Fruit fly (Drosophila melanogaster) whole organism, prepupa: ENCODE data around the gene RpS25.
A peak's percentile ranks its signal among the peaks of the same experiment; 100 is the strongest.

ENCODE experiments used
- Blimp-1 ChIP-seq: fragments of 200-800 bp; sonication (Bioruptor generic); optimal IDR thresholded peaks from 3 replicates; lab custom pipeline; 2017; ENCODE audit warnings: missing biosample characterization, missing genetic modification characterization, mild to moderate bottlenecking, moderate library complexity, missing genetic modification reagents
- CG10631 ChIP-seq: fragments of 200-800 bp; sonication (Bioruptor generic); optimal IDR thresholded peaks from 2 replicates; lab custom pipeline; 2016; ENCODE audit warnings: missing biosample characterization, missing genetic modification characterization
- CG11762 ChIP-seq: fragments of 200-800 bp; sonication (Bioruptor generic); optimal IDR thresholded peaks from 3 replicates; lab custom pipeline; 2016; ENCODE audit warnings: missing biosample characterization, missing genetic modification characterization; ENCODE audit not compliant: insufficient read depth
- CG1621 ChIP-seq: fragments of 200-800 bp; sonication (Bioruptor generic); optimal IDR thresholded peaks from 3 replicates; lab custom pipeline; 2018; ENCODE audit warnings: missing biosample characterization, mild to moderate bottlenecking, missing genetic modification characterization
- CG3032 ChIP-seq: fragments of 200-800 bp; optimal IDR thresholded peaks from 2 replicates; lab custom pipeline; 2019; ENCODE audit warnings: missing biosample characterization, mild to moderate bottlenecking, missing genetic modification characterization, moderate library complexity
- CG34406 ChIP-seq: fragments of 200-800 bp; sonication (Bioruptor generic); optimal IDR thresholded peaks from 3 replicates; lab custom pipeline; 2016; ENCODE audit warnings: missing biosample characterization, missing genetic modification characterization
- CG3919 ChIP-seq: fragments of 200-800 bp; sonication (Bioruptor generic); optimal IDR thresholded peaks from 3 replicates; lab custom pipeline; 2016; ENCODE audit warnings: missing biosample characterization, missing genetic modification characterization
- CG4318 ChIP-seq: fragments of 200-800 bp; sonication (Bioruptor generic); optimal IDR thresholded peaks from 3 replicates; lab custom pipeline; 2017; ENCODE audit warnings: missing biosample characterization, mild to moderate bottlenecking, missing genetic modification characterization
- CG6163 ChIP-seq: fragments of 200-800 bp; sonication (Bioruptor generic); IDR thresholded peaks from 3 replicates; pipeline ENCODE4 v1.3.6; 2022; ENCODE audit warnings: missing biosample characterization, missing genetic modification characterization
- CG6276 ChIP-seq: fragments of 200-800 bp; sonication (Bioruptor generic); optimal IDR thresholded peaks from 2 replicates; lab custom pipeline; 2017; ENCODE audit warnings: missing biosample characterization, mild to moderate bottlenecking, missing genetic modification characterization
- CG6854 ChIP-seq: fragments of 200-800 bp; sonication (Bioruptor generic); optimal IDR thresholded peaks from 2 replicates; lab custom pipeline; 2017; ENCODE audit warnings: missing biosample characterization, mild to moderate bottlenecking, missing genetic modification characterization
- CG8119 ChIP-seq: fragments of 200-800 bp; sonication (Bioruptor generic); IDR thresholded peaks from 3 replicates; pipeline ENCODE4 v1.3.6; 2022; ENCODE audit warnings: missing biosample characterization, missing genetic modification characterization
- CG8319 ChIP-seq: fragments of 200-800 bp; sonication (Bioruptor generic); optimal IDR thresholded peaks from 3 replicates; lab custom pipeline; 2016; ENCODE audit warnings: missing biosample characterization, missing genetic modification characterization
- CG8632 ChIP-seq: fragments of 200-800 bp; sonication (Bioruptor generic); optimal IDR thresholded peaks from 3 replicates; lab custom pipeline; 2016; ENCODE audit warnings: missing biosample characterization, missing genetic modification characterization
- CG9139 ChIP-seq: fragments of 200-800 bp; sonication (Bioruptor generic); optimal IDR thresholded peaks from 3 replicates; lab custom pipeline; 2017; ENCODE audit warnings: missing biosample characterization, mild to moderate bottlenecking, missing genetic modification characterization
- Eip75B ChIP-seq: fragments of 200-800 bp; sonication (Bioruptor generic); optimal IDR thresholded peaks from 3 replicates; lab custom pipeline; 2016; ENCODE audit warnings: missing biosample characterization, missing genetic modification characterization
- Eip78C ChIP-seq: fragments of 200-800 bp; sonication (Bioruptor generic); peaks from one replicate; lab custom pipeline; 2016; ENCODE audit warnings: missing biosample characterization, missing genetic modification characterization
- Ets21C ChIP-seq: fragments of 200-800 bp; sonication (Bioruptor generic); optimal IDR thresholded peaks from 3 replicates; lab custom pipeline; 2016; ENCODE audit warnings: missing biosample characterization, missing genetic modification characterization
- Ets96B ChIP-seq: fragments of 200-800 bp; optimal IDR thresholded peaks from 2 replicates; lab custom pipeline; 2019; ENCODE audit warnings: missing biosample characterization, mild to moderate bottlenecking, missing genetic modification characterization, moderate library complexity
- Gug ChIP-seq: fragments of 200-800 bp; sonication (Bioruptor generic); IDR thresholded peaks from 2 replicates; pipeline ENCODE4 v1.3.6; 2022; ENCODE audit warnings: missing biosample characterization, missing genetic modification characterization
- Hr38 ChIP-seq: sonication (Bioruptor generic); optimal IDR thresholded peaks from 2 replicates; lab custom pipeline; 2016; ENCODE audit warnings: missing biosample characterization, missing genetic modification characterization
- Hr4 ChIP-seq: fragments of 200-800 bp; sonication (Bioruptor generic); optimal IDR thresholded peaks from 3 replicates; lab custom pipeline; 2016; ENCODE audit warnings: missing biosample characterization, missing genetic modification characterization
- Lpt ChIP-seq: fragments of 200-800 bp; sonication (Bioruptor generic); optimal IDR thresholded peaks from 3 replicates; lab custom pipeline; 2016; ENCODE audit warnings: missing biosample characterization, missing genetic modification characterization
- Met ChIP-seq: fragments of 200-800 bp; sonication (Bioruptor generic); optimal IDR thresholded peaks from 3 replicates; lab custom pipeline; 2016; ENCODE audit warnings: missing biosample characterization, missing genetic modification characterization
- Smox ChIP-seq: fragments of 200-800 bp; sonication (Bioruptor generic); optimal IDR thresholded peaks from 3 replicates; lab custom pipeline; 2016; ENCODE audit warnings: missing biosample characterization, missing genetic modification characterization
- Sox14 ChIP-seq: fragments of 200-800 bp; sonication (Bioruptor generic); optimal IDR thresholded peaks from 3 replicates; lab custom pipeline; 2016; ENCODE audit warnings: missing biosample characterization, missing genetic modification characterization
- Sox15 ChIP-seq: fragments of 200-800 bp; sonication (Bioruptor generic); optimal IDR thresholded peaks from 3 replicates; lab custom pipeline; 2016; ENCODE audit warnings: missing biosample characterization, missing genetic modification characterization
- acj6 ChIP-seq: fragments of 200-800 bp; sonication (Bioruptor generic); optimal IDR thresholded peaks from 3 replicates; lab custom pipeline; 2016; ENCODE audit warnings: missing biosample characterization, missing genetic modification characterization
- cyc ChIP-seq: fragments of 200-800 bp; sonication (Bioruptor generic); optimal IDR thresholded peaks from 3 replicates; lab custom pipeline; 2016; ENCODE audit warnings: missing biosample characterization, missing genetic modification characterization
- dac ChIP-seq: fragments of 200-800 bp; sonication (Bioruptor generic); optimal IDR thresholded peaks from 2 replicates; lab custom pipeline; 2017; ENCODE audit warnings: missing biosample characterization, mild to moderate bottlenecking, missing genetic modification characterization
- dsx ChIP-seq: fragments of 200-800 bp; optimal IDR thresholded peaks from 3 replicates; lab custom pipeline; 2019; ENCODE audit warnings: missing biosample characterization, mild to moderate bottlenecking, missing genetic modification characterization, moderate library complexity; ENCODE audit not compliant: poor library complexity, severe bottlenecking
- eg ChIP-seq: fragments of 200-800 bp; sonication (Bioruptor generic); IDR thresholded peaks from 3 replicates; pipeline ENCODE4 v1.3.6; 2022; ENCODE audit warnings: missing biosample characterization, missing genetic modification characterization
- esn ChIP-seq: fragments of 200-800 bp; sonication (Bioruptor generic); optimal IDR thresholded peaks from 2 replicates; lab custom pipeline; 2016; ENCODE audit warnings: missing biosample characterization, mild to moderate bottlenecking, missing genetic modification characterization, moderate library complexity
- fd59A ChIP-seq: fragments of 200-800 bp; sonication (Bioruptor generic); optimal IDR thresholded peaks from 2 replicates; lab custom pipeline; 2017; ENCODE audit warnings: missing biosample characterization, mild to moderate bottlenecking, missing genetic modification characterization, missing genetic modification reagents
- fkh ChIP-seq: fragments of 200-800 bp; sonication (Bioruptor generic); optimal IDR thresholded peaks from 3 replicates; lab custom pipeline; 2017; ENCODE audit warnings: missing biosample characterization, mild to moderate bottlenecking, missing genetic modification characterization, moderate library complexity
- net ChIP-seq: fragments of 200-800 bp; sonication (Bioruptor generic); optimal IDR thresholded peaks from 3 replicates; lab custom pipeline; 2016; ENCODE audit warnings: missing biosample characterization, missing genetic modification characterization
- salr ChIP-seq, 2 experiments: fragments of 200-800 bp; sonication (Bioruptor generic); optimal IDR thresholded peaks; 3 replicates each; lab custom pipeline; 2016 to 2018; ENCODE audit warnings: missing biosample characterization in 2 of 2, missing genetic modification characterization in 2 of 2, mild to moderate bottlenecking in 1 of 2
- spab ChIP-seq: fragments of 200-800 bp; sonication (Bioruptor generic); optimal IDR thresholded peaks from 2 replicates; lab custom pipeline; 2017; ENCODE audit warnings: missing biosample characterization, mild to moderate bottlenecking, missing genetic modification characterization, missing genetic modification reagents
- svp ChIP-seq: fragments of 200-800 bp; sonication (Bioruptor generic); peaks from one replicate; lab custom pipeline; 2016; ENCODE audit warnings: missing biosample characterization, missing genetic modification characterization
- vri ChIP-seq: fragments of 200-800 bp; sonication (Bioruptor generic); optimal IDR thresholded peaks from 3 replicates; lab custom pipeline; 2016; ENCODE audit warnings: missing biosample characterization, mild to moderate bottlenecking, missing genetic modification characterization

RpS25 gene

DNA sequence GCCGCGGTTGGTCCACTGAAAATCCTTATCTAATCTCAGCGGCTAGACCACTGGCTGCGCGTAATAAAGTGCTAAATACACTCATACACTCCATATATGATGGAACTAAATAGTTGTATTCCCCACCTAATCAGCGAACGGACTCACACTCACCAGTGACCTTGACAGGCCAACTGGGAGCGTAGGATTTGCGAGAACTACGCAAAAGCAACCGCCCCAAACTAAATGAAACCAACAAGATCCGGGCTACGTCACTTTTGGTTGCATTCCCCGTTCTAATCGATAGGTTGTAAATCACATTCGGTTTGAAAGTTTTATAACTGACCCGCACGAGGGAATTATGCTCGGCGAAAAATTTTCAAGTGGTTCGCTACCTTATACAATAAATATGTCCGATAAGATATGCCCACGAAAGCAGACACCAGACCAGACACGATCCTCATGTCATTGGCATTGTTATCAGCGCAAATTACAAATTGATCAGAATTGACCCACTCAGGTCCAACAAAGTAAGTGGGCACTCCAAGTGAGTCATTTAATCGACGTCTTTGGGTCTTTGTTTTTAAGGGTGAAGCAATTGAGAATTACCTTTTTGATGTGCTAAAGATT is 16.8 kb downstream of the RpS25 start:
- TF ChIP-seq Eip75B (GFP tag; lab: Kevin White, UChicago) (no peak), fd59A (no peak), dsx (GFP tag; lab: Kevin White, UChicago) (peak; percentile 28), Met (no peak), Hr38 (GFP tag; lab: Kevin White, UChicago) (no peak), Blimp-1 (no peak)

DNA sequence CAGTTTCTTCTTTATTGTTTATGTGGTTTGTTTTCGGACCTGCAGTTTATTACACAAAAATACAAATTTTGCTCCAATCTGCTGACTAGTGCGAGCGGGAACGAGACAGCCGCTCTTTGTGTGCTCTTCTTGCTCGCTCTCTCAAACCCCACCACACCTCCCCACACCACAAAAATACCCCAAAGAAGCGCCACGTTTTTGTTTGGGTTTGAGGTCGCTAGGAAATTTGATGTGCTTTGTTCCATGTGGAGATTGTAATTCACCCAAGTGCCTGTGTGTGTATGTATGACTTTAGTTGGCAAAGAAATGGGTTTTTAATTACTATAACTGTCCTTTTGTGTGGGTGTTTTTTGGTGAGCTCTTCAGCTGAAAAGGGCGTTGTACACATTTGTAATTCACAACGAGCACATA is 18.0 kb downstream of the RpS25 start:
- TF ChIP-seq CG6276 (no peak), Sox14 (peak; percentile 76), Lpt (GFP tag; lab: Kevin White, UChicago) (peak; percentile 56), CG6854 (GFP tag; lab: Kevin White, UChicago) (peak; percentile 4), CG8632 (GFP tag; lab: Kevin White, UChicago) (peak; percentile 6), eg (peak; percentile 41; the same call in 1 of the 3 replicates), Eip78C (GFP tag; lab: Kevin White, UChicago) (peak; percentile 69), net (GFP tag; lab: Kevin White, UChicago) (peak; percentile 7), vri (peak; percentile 63), CG6163 (GFP tag; lab: Robert Waterston, UW) (0 out of 3 replicates have a peak, but pooled peaks have one; percentile 25), dsx (GFP tag; lab: Kevin White, UChicago) (peak; percentile 21), Sox15 (GFP tag; lab: Kevin White, UChicago) (no peak), Blimp-1 (peak; percentile 25), fkh (GFP tag; lab: Kevin White, UChicago) (peak; percentile 82), svp (GFP tag; lab: Kevin White, UChicago) (peak; percentile 67), CG1621 (tag; lab: Kevin White, UChicago) (no peak)

DNA sequence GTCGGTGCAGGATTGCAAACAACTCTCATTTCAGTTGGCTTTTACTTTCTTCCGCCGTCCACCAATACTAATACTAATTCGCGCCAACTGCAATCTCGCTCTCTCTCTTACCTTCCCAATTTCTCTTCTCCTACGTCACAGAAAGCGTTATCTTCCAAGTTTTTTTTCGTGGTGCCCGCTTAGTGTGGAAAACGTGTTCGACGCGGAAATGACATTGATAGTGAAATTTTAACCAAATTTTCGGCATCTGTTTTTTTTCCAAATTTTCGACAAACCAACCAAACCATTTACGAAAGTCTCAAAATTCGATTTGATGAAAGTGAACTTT is 18.7 kb downstream of the RpS25 start, which contains the start of gene cu:
TSS of gene cu (plus strand) at position 204 of the 328 bp plus-strand sequence.
- TF ChIP-seq eg (no peak), acj6 (GFP tag; lab: Kevin White, UChicago) (no peak)

DNA sequence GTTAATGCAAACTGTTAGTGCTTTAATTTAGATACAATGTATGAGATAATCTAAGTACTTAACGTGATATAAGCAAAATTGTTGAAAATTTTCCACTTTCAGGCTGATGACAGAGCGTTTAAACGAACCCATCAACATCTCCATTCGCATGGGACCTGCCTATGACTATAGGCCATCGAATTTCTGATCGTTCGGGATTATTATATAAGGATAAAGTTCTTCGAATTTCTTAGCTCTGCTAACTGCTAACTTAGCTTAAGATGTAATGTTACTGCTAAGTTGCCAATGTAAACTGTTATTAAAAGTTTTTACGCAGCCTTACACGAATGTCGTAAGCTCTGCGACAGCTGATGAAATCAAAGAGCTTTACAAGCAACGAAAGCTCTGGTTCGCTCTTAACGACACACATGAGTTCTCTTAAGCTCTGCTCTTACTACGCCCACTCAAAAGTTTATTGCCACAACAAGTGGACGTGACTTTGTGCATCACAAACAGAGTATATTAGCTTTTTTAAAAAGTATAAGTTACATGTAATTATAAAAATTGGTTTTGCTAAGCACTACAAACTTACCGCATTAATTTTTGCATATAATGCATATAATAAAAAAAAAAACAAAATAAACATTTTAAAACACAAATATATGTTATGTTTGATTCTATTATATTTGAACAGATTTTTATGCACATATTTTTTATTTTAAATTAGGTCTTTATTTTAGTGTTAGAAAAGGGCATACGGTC is 19.3 kb downstream of the RpS25 start:
- TF ChIP-seq Lpt (GFP tag; lab: Kevin White, UChicago) (peak; percentile 98), cyc (peak; percentile 96), CG4318 (GFP tag; lab: Kevin White, UChicago) (peak; percentile 100), spab (GFP tag; lab: Kevin White, UChicago) (peak; percentile 98), vri (peak; percentile 80), fkh (GFP tag; lab: Kevin White, UChicago) (peak; percentile 73), acj6 (GFP tag; lab: Kevin White, UChicago) (peak; percentile 97), Met (peak; percentile 97), eg (peak; percentile 98), salr (GFP tag; optimal IDR thresholded peaks at IDR 0.05; lab: Kevin White, UChicago) (peak; percentile 87 to 98), CG8632 (GFP tag; lab: Kevin White, UChicago) (peak; percentile 99), esn (GFP tag; lab: Kevin White, UChicago) (peak; percentile 99), CG3919 (GFP tag; lab: Kevin White, UChicago) (peak; percentile 97), Smox (GFP tag; lab: Kevin White, UChicago) (peak; percentile 96), CG8319 (GFP tag; lab: Kevin White, UChicago) (peak; percentile 94), CG6276 (peak; percentile 99), CG9139 (peak; percentile 99), Ets21C (GFP tag; lab: Kevin White, UChicago) (peak; percentile 86), CG3032 (tag; lab: Kevin White, UChicago) (peak; percentile 95), CG1621 (tag; lab: Kevin White, UChicago) (peak; percentile 89), CG34406 (peak; percentile 99), CG11762 (GFP tag; lab: Kevin White, UChicago) (peak; percentile 95), Ets96B (tag; lab: Kevin White, UChicago) (peak; percentile 92), net (GFP tag; lab: Kevin White, UChicago) (peak; percentile 96), Gug (GFP tag; lab: Robert Waterston, UW) (peak; percentile 99), CG6854 (GFP tag; lab: Kevin White, UChicago) (peak; percentile 98), Eip75B (GFP tag; lab: Kevin White, UChicago) (peak; percentile 97), Sox15 (GFP tag; lab: Kevin White, UChicago) (peak; percentile 95), CG10631 (GFP tag; lab: Kevin White, UChicago) (peak; percentile 99), Hr4 (GFP tag; lab: Kevin White, UChicago) (peak; percentile 98), CG8119 (GFP tag; lab: Robert Waterston, UW) (peak; percentile 100), Sox14 (peak; percentile 96), svp (GFP tag; lab: Kevin White, UChicago) (peak; percentile 99), dac (GFP tag; lab: Kevin White, UChicago) (peak; percentile 97)
